Fruit fly (Drosophila melanogaster) whole organism, embryonic: ENCODE results near the gene CG34300.

Source experiments
- Ada2b ChIP-seq: fragments of 200-800 bp; sonication (Bioruptor generic); IDR thresholded peaks from 2 replicates; pipeline ENCODE4 v1.3.6; 2022; ENCODE audit warnings: missing biosample characterization, missing genetic modification characterization
- Asciz ChIP-seq: fragments of 200-800 bp; sonication (Bioruptor generic); optimal IDR thresholded peaks from 2 replicates; lab custom pipeline; 2017; ENCODE audit warnings: missing biosample characterization, mild to moderate bottlenecking, missing genetic modification characterization, missing genetic modification reagents
- Blimp-1 ChIP-seq: fragments of 200-800 bp; sonication (Bioruptor generic); optimal IDR thresholded peaks from 3 replicates; lab custom pipeline; 2018; ENCODE audit warnings: missing biosample characterization, missing genetic modification characterization, mild to moderate bottlenecking, moderate library complexity, missing genetic modification reagents
- CG12071 ChIP-seq: fragments of 200-800 bp; sonication (Bioruptor generic); optimal IDR thresholded peaks from 3 replicates; lab custom pipeline; 2018; ENCODE audit warnings: missing biosample characterization, mild to moderate bottlenecking, missing genetic modification characterization
- CG15073 ChIP-seq: fragments of 200-800 bp; sonication (Bioruptor generic); optimal IDR thresholded peaks from 2 replicates; lab custom pipeline; 2016; ENCODE audit warnings: missing biosample characterization, missing genetic modification characterization
- CG1529 ChIP-seq: fragments of 200-800 bp; sonication (Bioruptor generic); optimal IDR thresholded peaks from 3 replicates; lab custom pipeline; 2018; ENCODE audit warnings: missing biosample characterization, missing genetic modification characterization
- CG15601 ChIP-seq: fragments of 200-800 bp; sonication (Bioruptor generic); optimal IDR thresholded peaks from 3 replicates; lab custom pipeline; 2019; ENCODE audit warnings: missing biosample characterization, mild to moderate bottlenecking, missing genetic modification characterization, moderate library complexity
- CG2202 ChIP-seq: fragments of 200-800 bp; sonication (Bioruptor generic); optimal IDR thresholded peaks from 2 replicates; lab custom pipeline; 2018; ENCODE audit warnings: missing biosample characterization, mild to moderate bottlenecking, missing genetic modification characterization
- CG34376 ChIP-seq: fragments of 200-800 bp; sonication (Bioruptor generic); optimal IDR thresholded peaks from 2 replicates; lab custom pipeline; 2018; ENCODE audit warnings: missing biosample characterization, mild to moderate bottlenecking, missing genetic modification characterization
- CG3726 ChIP-seq: fragments of 200-800 bp; sonication (Bioruptor generic); IDR thresholded peaks from 3 replicates; pipeline ENCODE4, ENCODE4 v1.3.6; 2022; ENCODE audit warnings: missing biosample characterization, missing genetic modification characterization
- CG4424 ChIP-seq: fragments of 200-800 bp; sonication (Bioruptor generic); optimal IDR thresholded peaks from 3 replicates; lab custom pipeline; 2016; ENCODE audit warnings: missing biosample characterization, missing genetic modification characterization
- CG5245 ChIP-seq: fragments of 200-800 bp; sonication (Bioruptor generic); optimal IDR thresholded peaks from 3 replicates; lab custom pipeline; 2016; ENCODE audit warnings: missing biosample characterization, missing genetic modification characterization
- CG5953 ChIP-seq: fragments of 200-800 bp; sonication (Bioruptor generic); IDR thresholded peaks from 2 replicates; pipeline ENCODE4 v1.3.6; 2022; ENCODE audit warnings: missing biosample characterization, missing genetic modification characterization
- CG8359 ChIP-seq: fragments of 200-800 bp; sonication (Bioruptor generic); optimal IDR thresholded peaks from 2 replicates; lab custom pipeline; 2017; ENCODE audit warnings: missing biosample characterization, mild to moderate bottlenecking, missing genetic modification characterization, borderline replicate concordance
- CG8944 ChIP-seq: fragments of 200-800 bp; sonication (Bioruptor generic); optimal IDR thresholded peaks from 3 replicates; lab custom pipeline; 2016; ENCODE audit warnings: missing biosample characterization, missing genetic modification characterization
- Dek ChIP-seq: fragments of 200-800 bp; sonication (Bioruptor generic); optimal IDR thresholded peaks from 3 replicates; lab custom pipeline; 2019; ENCODE audit warnings: missing biosample characterization, mild to moderate bottlenecking, missing genetic modification characterization, moderate library complexity
- Dip2 ChIP-seq: fragments of 200-800 bp; sonication (Bioruptor generic); IDR thresholded peaks from 2 replicates; pipeline ENCODE4 v1.3.6; 2022; ENCODE audit warnings: missing biosample characterization, missing genetic modification characterization
- Doc3 ChIP-seq: fragments of 200-800 bp; sonication (Bioruptor generic); IDR thresholded peaks from 3 replicates; pipeline ENCODE4 v1.3.6; 2022; ENCODE audit warnings: missing biosample characterization, missing genetic modification characterization; ENCODE audit not compliant: partially characterized antibody
- GATAe ChIP-seq: fragments of 200-800 bp; sonication (Bioruptor generic); conservative IDR thresholded peaks from 2 replicates; pipeline ENCODE4 v1.3.6; 2022; ENCODE audit warnings: missing biosample characterization, missing genetic modification characterization
- Kr ChIP-seq: fragments of 200-800 bp; sonication (Bioruptor generic); optimal IDR thresholded peaks from 2 replicates; lab custom pipeline; 2017; ENCODE audit warnings: missing biosample characterization, mild to moderate bottlenecking, missing genetic modification characterization
- Med ChIP-seq: fragments of 200-800 bp; sonication (Bioruptor generic); peaks from one replicate; lab custom pipeline; 2016; ENCODE audit warnings: missing biosample characterization, missing genetic modification characterization, mild to moderate bottlenecking, inconsistent platforms, moderate library complexity
- Ssrp ChIP-seq: fragments of 200-800 bp; sonication (Bioruptor generic); optimal IDR thresholded peaks from 2 replicates; lab custom pipeline; 2018; ENCODE audit warnings: missing biosample characterization, mild to moderate bottlenecking, missing genetic modification characterization, moderate library complexity
- Usf ChIP-seq: fragments of 200-800 bp; sonication (Bioruptor generic); optimal IDR thresholded peaks from 2 replicates; lab custom pipeline; 2017; ENCODE audit warnings: missing genotype, missing biosample characterization, missing genetic modification characterization
- amos ChIP-seq: fragments of 200-800 bp; sonication (Bioruptor generic); IDR thresholded peaks from 2 replicates; pipeline ENCODE4 v1.3.6; 2022; ENCODE audit warnings: missing biosample characterization, missing genetic modification characterization; ENCODE audit not compliant: partially characterized antibody
- chif ChIP-seq, 2 experiments: fragments of 200-800 bp; sonication (Bioruptor generic); optimal IDR thresholded peaks; 3 replicates each; lab custom pipeline; 2016; ENCODE audit warnings: missing biosample characterization in 2 of 2, missing genetic modification characterization in 2 of 2
- chm ChIP-seq: fragments of 200-800 bp; sonication (Bioruptor generic); IDR thresholded peaks from 2 replicates; pipeline ENCODE4 v1.3.6; 2022; ENCODE audit warnings: missing biosample characterization, missing genetic modification characterization
- crol ChIP-seq: fragments of 200-800 bp; sonication (Bioruptor generic); IDR thresholded peaks from 2 replicates; pipeline ENCODE4 v1.3.6; 2022; ENCODE audit warnings: missing biosample characterization, missing genetic modification characterization
- dan ChIP-seq: fragments of 200-800 bp; sonication (Bioruptor generic); IDR thresholded peaks from 2 replicates; pipeline ENCODE4 v1.3.6; 2022; ENCODE audit warnings: missing biosample characterization, missing genetic modification characterization
- dysf ChIP-seq: fragments of 200-800 bp; sonication (Bioruptor generic); IDR thresholded peaks from 3 replicates; pipeline ENCODE4 v1.3.6; 2022; ENCODE audit warnings: missing biosample characterization, missing genetic modification characterization
- en ChIP-seq: fragments of 200-800 bp; sonication (Bioruptor generic); optimal IDR thresholded peaks from 2 replicates; lab custom pipeline; 2016; ENCODE audit warnings: missing biosample characterization, missing genetic modification characterization
- esg ChIP-seq: fragments of 200-800 bp; sonication (Bioruptor generic); conservative IDR thresholded peaks from 2 replicates; pipeline ENCODE4 v1.3.6; 2022; ENCODE audit warnings: missing biosample characterization, missing genetic modification characterization
- fu2 ChIP-seq: fragments of 200-800 bp; sonication (Bioruptor generic); optimal IDR thresholded peaks from 2 replicates; lab custom pipeline; 2016; ENCODE audit warnings: missing biosample characterization, missing genetic modification characterization
- gro ChIP-seq: fragments of 200-800 bp; sonication (Bioruptor generic); optimal IDR thresholded peaks from 2 replicates; lab custom pipeline; 2016; ENCODE audit warnings: missing biosample characterization, missing genetic modification characterization
- gsb-n ChIP-seq: fragments of 200-800 bp; sonication (Bioruptor generic); optimal IDR thresholded peaks from 3 replicates; lab custom pipeline; 2018; ENCODE audit warnings: missing biosample characterization, mild to moderate bottlenecking, missing genetic modification characterization
- her ChIP-seq: fragments of 200-800 bp; sonication (Bioruptor generic); optimal IDR thresholded peaks from 2 replicates; lab custom pipeline; 2016; ENCODE audit warnings: missing biosample characterization, missing genetic modification characterization
- inv ChIP-seq: fragments of 200-800 bp; sonication (Bioruptor generic); IDR thresholded peaks from 2 replicates; pipeline ENCODE4 v1.3.6; 2022; ENCODE audit warnings: missing biosample characterization, missing genetic modification characterization; ENCODE audit not compliant: partially characterized antibody
- jigr1 ChIP-seq: fragments of 200-800 bp; sonication (Bioruptor generic); IDR thresholded peaks from 3 replicates; pipeline ENCODE4 v1.3.6; 2022; ENCODE audit warnings: missing biosample characterization, missing genetic modification characterization
- nau ChIP-seq: fragments of 200-800 bp; sonication (Bioruptor generic); optimal IDR thresholded peaks from 3 replicates; lab custom pipeline; 2017; ENCODE audit warnings: missing biosample characterization, mild to moderate bottlenecking, missing genetic modification characterization, missing genetic modification reagents
- pho ChIP-seq: fragments of 200-800 bp; sonication (Bioruptor generic); optimal IDR thresholded peaks from 2 replicates; lab custom pipeline; 2016; ENCODE audit warnings: missing biosample characterization, missing genetic modification characterization
- pnt ChIP-seq: fragments of 200-800 bp; sonication (Bioruptor generic); optimal IDR thresholded peaks from 3 replicates; lab custom pipeline; 2016; ENCODE audit warnings: missing biosample characterization, missing genetic modification characterization
- pros ChIP-seq: fragments of 200-800 bp; sonication (Bioruptor generic); optimal IDR thresholded peaks from 3 replicates; lab custom pipeline; 2019; ENCODE audit warnings: missing biosample characterization, mild to moderate bottlenecking, missing genetic modification characterization, moderate library complexity
- rib ChIP-seq: fragments of 200-800 bp; sonication (Bioruptor generic); IDR thresholded peaks from 2 replicates; pipeline ENCODE4 v1.3.6; 2022; ENCODE audit warnings: missing biosample characterization, missing genetic modification characterization
- ro ChIP-seq: fragments of 200-800 bp; sonication (Bioruptor generic); IDR thresholded peaks from 2 replicates; pipeline ENCODE4 v1.3.6; 2022; ENCODE audit warnings: missing biosample characterization, missing genetic modification characterization
- sc ChIP-seq, 3 experiments: fragments of >200 bp in 2 of 3; fragments of 200-800 bp in 1 of 3; sonication (Bioruptor generic) in 1 of 3; optimal IDR thresholded peaks; 2 replicates in 2 of 3; 3 replicates in 1 of 3; lab custom pipeline; 2017; ENCODE audit warnings: mild to moderate bottlenecking in 1 of 3, missing biosample characterization in 1 of 3, missing genetic modification characterization in 1 of 3, missing genetic modification reagents in 1 of 3
- sd ChIP-seq: fragments of 200-800 bp; sonication (Bioruptor generic); optimal IDR thresholded peaks from 3 replicates; lab custom pipeline; 2018; ENCODE audit warnings: missing biosample characterization, mild to moderate bottlenecking, missing genetic modification characterization, moderate library complexity
- sob ChIP-seq: fragments of 200-800 bp; sonication (Bioruptor generic); IDR thresholded peaks from 2 replicates; pipeline ENCODE4 v1.3.6; 2022; ENCODE audit warnings: missing biosample characterization, missing genetic modification characterization
- tna ChIP-seq: fragments of 200-800 bp; sonication (Bioruptor generic); IDR thresholded peaks from 2 replicates; pipeline ENCODE4 v1.3.6; 2022; ENCODE audit warnings: missing biosample characterization, missing genetic modification characterization; ENCODE audit not compliant: partially characterized antibody
- zen ChIP-seq: fragments of 200-800 bp; sonication (Bioruptor generic); optimal IDR thresholded peaks from 3 replicates; lab custom pipeline; 2018; ENCODE audit warnings: missing biosample characterization, mild to moderate bottlenecking, missing genetic modification characterization, moderate library complexity

CG34300 gene

DNA sequence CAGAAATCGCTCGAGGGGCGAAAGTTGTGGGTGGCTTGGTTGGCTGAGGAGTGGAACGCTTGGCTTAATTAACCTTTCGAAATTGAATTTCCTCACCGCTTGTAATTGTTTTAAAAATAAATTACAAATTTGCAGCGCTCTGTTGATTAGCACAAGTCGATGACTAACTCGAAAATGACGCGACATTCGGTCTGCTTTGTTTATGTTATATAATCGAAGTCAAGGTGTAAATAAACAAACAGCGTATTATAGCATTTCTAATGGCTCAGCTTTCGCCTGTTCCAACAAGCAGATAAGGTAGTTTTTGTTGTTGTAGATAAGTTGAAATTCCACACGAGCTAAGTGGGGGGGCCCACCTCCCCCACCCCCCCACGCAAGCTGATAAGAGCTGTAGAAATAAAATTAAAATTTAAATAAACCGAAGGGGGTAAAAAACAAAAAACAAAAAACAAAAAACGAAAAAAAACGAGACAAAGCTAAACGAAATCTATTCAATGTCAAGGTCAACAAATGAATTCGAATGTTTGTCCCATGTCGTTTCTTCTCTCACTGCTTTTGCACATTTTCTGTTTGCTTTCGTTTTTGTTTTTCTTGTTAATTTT lies 1.5 kb upstream of the CG34300 start (continued):
- TF ChIP-seq Med (peak; percentile 54), amos (GFP tag; lab: Robert Waterston, UW) (no peak), CG3726 (no peak), Ada2b (GFP tag; lab: Robert Waterston, UW) (no peak), sc (optimal IDR thresholded peaks at IDR 0.05; lab: Kevin White, UChicago) (no peak), sc (GFP tag; optimal IDR thresholded peaks at IDR 0.05; lab: Kevin White, UChicago) (no peak), rib (GFP tag; lab: Robert Waterston, UW) (peak; percentile 38; the same call in 1 of the 2 replicates), Blimp-1 (GFP tag; lab: Kevin White, UChicago) (peak; percentile 22), en (GFP tag; lab: Kevin White, UChicago) (no peak), chif (GFP tag; optimal IDR thresholded peaks at IDR 0.05; lab: Kevin White, UChicago) (no peak), CG8359 (GFP tag; lab: Kevin White, UChicago) (no peak), tna (GFP tag; lab: Robert Waterston, UW) (no peak), gsb-n (tag; lab: Kevin White, UChicago) (no peak), CG34376 (peak; percentile 21), jigr1 (no peak), dysf (no peak), Dip2 (GFP tag; lab: Robert Waterston, UW) (no peak), pho (no peak), GATAe (GFP tag; lab: Robert Waterston, UW) (peak; percentile 52; the same call in 1 of the 2 replicates), Kr (GFP tag; lab: Kevin White, UChicago) (no peak), crol (peak; percentile 69), CG5953 (no peak), sob (GFP tag; lab: Robert Waterston, UW) (0 out of 2 replicates have a peak, but pooled peaks have one; percentile 6), dan (GFP tag; lab: Robert Waterston, UW) (no peak), Doc3 (GFP tag; lab: Robert Waterston, UW) (no peak), gro (GFP tag; lab: Kevin White, UChicago) (peak; percentile 28), CG15073 (GFP tag; lab: Kevin White, UChicago) (no peak), zen (no peak), Asciz (GFP tag; lab: Kevin White, UChicago) (no peak), pros (GFP tag; lab: Kevin White, UChicago) (no peak), chm (no peak), CG2202 (no peak)

DNA sequence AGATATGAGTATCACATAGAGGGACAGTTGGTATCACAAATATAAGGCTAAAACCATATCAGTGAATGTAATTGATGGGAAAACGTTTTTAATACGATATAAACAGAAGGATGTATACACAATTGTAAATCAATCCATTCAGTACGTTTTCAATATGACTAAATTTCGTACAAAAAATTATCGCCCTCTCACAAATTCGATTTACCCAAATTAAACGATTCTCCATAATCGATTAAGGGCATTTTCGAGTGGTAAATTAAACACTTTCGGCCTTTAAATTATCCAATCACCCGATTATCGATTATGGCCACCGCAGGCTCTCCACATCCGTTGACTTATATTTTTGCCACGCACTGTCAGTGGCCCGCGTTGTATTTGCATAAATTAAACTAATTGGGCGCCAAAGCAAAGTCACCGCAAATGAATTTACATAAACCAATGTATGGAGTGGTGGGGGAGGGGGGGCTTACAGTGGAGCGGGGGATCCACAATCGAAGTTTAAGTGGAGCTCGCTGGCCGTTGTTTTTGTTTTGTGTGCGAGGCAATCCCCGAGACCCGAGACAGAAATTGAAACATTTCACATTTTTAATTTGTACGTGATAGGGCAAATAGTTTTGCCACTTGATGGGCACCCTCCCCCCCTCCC lies 1.4 kb downstream of the CG34300 start:
- TF ChIP-seq pho (peak; percentile 22), inv (GFP tag; lab: Robert Waterston, UW) (no peak), Dek (tag; lab: Kevin White, UChicago) (peak; percentile 7), ro (GFP tag; lab: Robert Waterston, UW) (no peak), esg (GFP tag; lab: Robert Waterston, UW) (peak; percentile 32), CG1529 (no peak), Usf (GFP tag; lab: Kevin White, UChicago) (peak; percentile 17), CG8944 (GFP tag; lab: Kevin White, UChicago) (no peak), nau (no peak), en (GFP tag; lab: Kevin White, UChicago) (no peak), gsb-n (tag; lab: Kevin White, UChicago) (no peak), fu2 (GFP tag; lab: Kevin White, UChicago) (peak; percentile 3), crol (peak; percentile 81), CG15601 (tag; lab: Kevin White, UChicago) (no peak), Ssrp (tag; lab: Kevin White, UChicago) (peak; percentile 7), sc (optimal IDR thresholded peaks at IDR 0.05; lab: Kevin White, UChicago) (no peak), sc (GFP tag; optimal IDR thresholded peaks at IDR 0.05; lab: Kevin White, UChicago) (no peak), pnt (GFP tag; lab: Kevin White, UChicago) (peak; percentile 9), sd (tag; lab: Kevin White, UChicago) (peak; percentile 62), CG12071 (GFP tag; lab: Kevin White, UChicago) (no peak), her (peak; percentile 33), CG4424 (GFP tag; lab: Kevin White, UChicago) (peak; percentile 31), CG5245 (GFP tag; lab: Kevin White, UChicago) (no peak)
